Fruit fly (Drosophila melanogaster): ENCODE results near the gene Ipp.

The Ipp gene

DNA sequence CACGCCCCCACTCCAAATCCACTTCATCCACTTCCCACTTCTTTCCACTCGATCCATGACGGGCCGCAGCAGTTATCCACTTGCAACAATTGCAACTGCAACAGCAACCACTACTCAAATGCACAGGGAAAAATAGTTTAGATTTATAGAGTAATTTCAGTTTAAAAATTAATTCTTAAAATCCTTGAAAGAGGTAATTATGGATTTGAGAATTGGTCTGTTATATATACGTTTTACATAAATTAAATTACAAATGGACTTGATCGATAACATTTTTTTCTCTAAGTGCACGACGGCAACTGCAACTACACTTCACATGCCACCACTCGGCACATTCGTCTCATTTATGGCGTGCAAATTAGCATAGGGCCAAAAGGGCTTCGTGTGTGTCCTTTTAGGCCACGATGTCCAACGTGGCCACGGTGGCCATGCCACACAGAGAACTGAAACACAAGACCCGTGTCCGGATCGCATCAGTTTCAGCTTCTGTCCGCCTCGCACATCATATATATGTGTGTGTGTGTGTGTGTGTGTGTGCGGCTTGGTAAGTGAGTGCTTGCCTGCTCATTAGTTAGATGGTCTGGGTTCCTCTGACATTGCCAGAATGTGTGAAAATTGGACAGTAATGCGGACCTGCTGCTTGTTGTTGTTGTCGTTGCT, 26.5 kb downstream of the Ipp start (continued):
- peak; percentile 47 for TF ChIP-seq jumu (GFP tag; optimal IDR thresholded peaks at IDR 0.05)
- peak; percentile 5 for TF ChIP-seq Myb (GFP tag; optimal IDR thresholded peaks at IDR 0.05)
- TF ChIP-seq ase (GFP tag; IDR thresholded peaks at IDR 0.05): peak; percentile 62; the same call in 2 of the 3 replicates
- peak; percentile 43 for TF ChIP-seq stwl (tag; optimal IDR thresholded peaks at IDR 0.05)
- peak; percentile 21 for TF ChIP-seq CG8281 (tag; optimal IDR thresholded peaks at IDR 0.05)
- peak; percentile 44 for TF ChIP-seq CG5245 (GFP tag; optimal IDR thresholded peaks at IDR 0.05)
- peak; percentile 39; the same call in 1 of the 3 replicates for TF ChIP-seq CG11093 (GFP tag; IDR thresholded peaks at IDR 0.05)
- TF ChIP-seq Drgx (GFP tag; IDR thresholded peaks at IDR 0.05): peak; percentile 80
- no peak for TF ChIP-seq CG43689 (GFP tag; IDR thresholded peaks at IDR 0.05)
- peak; percentile 65 for TF ChIP-seq CG15011 (GFP tag; optimal IDR thresholded peaks at IDR 0.05)
- TF ChIP-seq D19A (tag; optimal IDR thresholded peaks at IDR 0.05): peak; percentile 79
- TF ChIP-seq grn (GFP tag; optimal IDR thresholded peaks at IDR 0.05): no peak
- TF ChIP-seq CG42726 (GFP tag; IDR thresholded peaks at IDR 0.05; ENCODE audit: partially characterized antibody): no peak
- TF ChIP-seq CG12219 (GFP tag; optimal IDR thresholded peaks at IDR 0.05): peak; percentile 53
- TF ChIP-seq CG13624 (GFP tag; optimal IDR thresholded peaks at IDR 0.05): peak; percentile 8
- no peak for TF ChIP-seq sima (GFP tag; optimal IDR thresholded peaks at IDR 0.05)
- peak; percentile 47 for TF ChIP-seq Dad (GFP tag; optimal IDR thresholded peaks at IDR 0.05)
- peak; percentile 84 for TF ChIP-seq trem (tag; optimal IDR thresholded peaks at IDR 0.05)
- peak in 1 of 2 experiments; percentile 83 for TF ChIP-seq tll (GFP tag; optimal IDR thresholded peaks at IDR 0.05)
- no peak for TF ChIP-seq pan (optimal IDR thresholded peaks at IDR 0.05)
- peak in 1 of 2 experiments; percentile 66 for TF ChIP-seq pan (GFP tag; optimal IDR thresholded peaks at IDR 0.05 in 1 of 2, IDR thresholded peaks at IDR 0.05 in 1 of 2)
- no peak for TF ChIP-seq Stat92E (GFP tag; optimal IDR thresholded peaks at IDR 0.05)
- TF ChIP-seq ro (GFP tag; IDR thresholded peaks at IDR 0.05): no peak
- no peak for TF ChIP-seq sens-2 (GFP tag; IDR thresholded peaks at IDR 0.05)
- TF ChIP-seq CG18476 (GFP tag; optimal IDR thresholded peaks at IDR 0.05): peak; percentile 74
- TF ChIP-seq da (GFP tag; optimal IDR thresholded peaks at IDR 0.05): peak; percentile 18
- TF ChIP-seq Nf-YC (tag; optimal IDR thresholded peaks at IDR 0.05): no peak
- no peak for TF ChIP-seq prd (optimal IDR thresholded peaks at IDR 0.05)
- TF ChIP-seq prd (GFP tag; IDR thresholded peaks at IDR 0.05): peak; percentile 94
- TF ChIP-seq fu2 (GFP tag; optimal IDR thresholded peaks at IDR 0.05): no peak
- TF ChIP-seq fd96Cb (tag; optimal IDR thresholded peaks at IDR 0.05): peak; percentile 78
- peak; percentile 95 for TF ChIP-seq fd102C (GFP tag; optimal IDR thresholded peaks at IDR 0.05)
- peak; percentile 47; the same call in 2 of the 3 replicates for TF ChIP-seq otp (GFP tag; IDR thresholded peaks at IDR 0.05)
- no peak for TF ChIP-seq CG11560 (tag; IDR thresholded peaks at IDR 0.05)
- TF ChIP-seq CG4404 (GFP tag; IDR thresholded peaks at IDR 0.05): peak; percentile 91
- TF ChIP-seq CG9876 (GFP tag; optimal IDR thresholded peaks at IDR 0.05): no peak
- peak; percentile 32 for TF ChIP-seq Atf-2 (GFP tag; optimal IDR thresholded peaks at IDR 0.05)
- no peak for TF ChIP-seq Dip2 (GFP tag; IDR thresholded peaks at IDR 0.05)
- peak; percentile 56; the same call in 1 of the 2 replicates for TF ChIP-seq sim (GFP tag; IDR thresholded peaks at IDR 0.05)
- TF ChIP-seq CG4730 (GFP tag; IDR thresholded peaks at IDR 0.05): peak; percentile 65
- TF ChIP-seq CG6175 (GFP tag; IDR thresholded peaks at IDR 0.05): no peak
- TF ChIP-seq CG7987 (GFP tag; optimal IDR thresholded peaks at IDR 0.05): no peak
- no peak for TF ChIP-seq pros (GFP tag; optimal IDR thresholded peaks at IDR 0.05)
- TF ChIP-seq mirr (GFP tag; optimal IDR thresholded peaks at IDR 0.05): no peak
- TF ChIP-seq Chrac-16 (GFP tag; optimal IDR thresholded peaks at IDR 0.05): peak; percentile 71
- peak; percentile 75 for TF ChIP-seq Sox102F (GFP tag; optimal IDR thresholded peaks at IDR 0.05)
- TF ChIP-seq Vsx1 (GFP tag; optimal IDR thresholded peaks at IDR 0.05): peak; percentile 24
- peak; percentile 80 for TF ChIP-seq CG12391 (tag; optimal IDR thresholded peaks at IDR 0.05)
- peak; percentile 33 for TF ChIP-seq CG6683 (GFP tag; optimal IDR thresholded peaks at IDR 0.05)
- TF ChIP-seq bab2 (GFP tag; optimal IDR thresholded peaks at IDR 0.05): peak; percentile 41
